Worm (Caenorhabditis elegans): ENCODE data around the gene C29G2.6.
"Not testable (repeated sequence)": the region's sequence is repeated elsewhere in the genome, so short reads cannot be mapped to it uniquely, and the experiment has no call there.

C29G2.6 gene

ce11 chrV:2536309-2536708 is 49.4 kb downstream of the C29G2.6 start, which contains the start of gene Y45G12C.10:
Y45G12C.10 (minus strand) TSS chrV:2536409.
- not testable (repeated sequence) for TF ChIP-seq aly-1, ets-7, F13C5.2 (tag; optimal IDR thresholded peaks at IDR 0.05)

Measured in whole organism, early embryonic.